Worm (Caenorhabditis elegans) whole organism, L4 larva: ENCODE results near the gene M05D6.3.
A peak's percentile ranks its signal among the peaks of the same experiment; 100 is the strongest.

ENCODE experiments used
- F10B5.3 ChIP-seq: sonication (generic microtip); optimal IDR thresholded peaks from 2 replicates; lab custom pipeline; 2016; ENCODE audit warnings: mild to moderate bottlenecking, missing genetic modification characterization, missing compliant biosample characterization
- F26F4.8 ChIP-seq: fragments of 200-800 bp; sonication (Bioruptor generic); conservative IDR thresholded peaks from 2 replicates; pipeline ENCODE4 v1.3.6; 2022; ENCODE audit warnings: missing genetic modification characterization, missing compliant biosample characterization
- F37D6.2 ChIP-seq: sonication (generic microtip); optimal IDR thresholded peaks from 2 replicates; lab custom pipeline; 2016; ENCODE audit warnings: mild to moderate bottlenecking, missing genetic modification characterization, missing compliant biosample characterization
- F49E8.2 ChIP-seq: sonication (generic microtip); optimal IDR thresholded peaks from 2 replicates; lab custom pipeline; 2016; ENCODE audit warnings: missing compliant biosample characterization, mild to moderate bottlenecking, missing genetic modification characterization, borderline replicate concordance
- R02D3.7 ChIP-seq: fragments of 150-350 bp; sonication (generic microtip); optimal IDR thresholded peaks from 3 replicates; lab custom pipeline; 2014; ENCODE audit warnings: missing biosample characterization, missing genetic modification characterization
- Y5F2A.4 ChIP-seq: fragments of 200-800 bp; sonication (Bioruptor generic); optimal IDR thresholded peaks from 2 replicates; lab custom pipeline; 2018; ENCODE audit warnings: mild to moderate bottlenecking, missing genetic modification characterization, missing compliant biosample characterization
- Y75B8A.6 ChIP-seq: fragments of 200-800 bp; sonication (Bioruptor generic); IDR thresholded peaks from 2 replicates; pipeline ENCODE4 v1.3.6; 2022; ENCODE audit warnings: missing genetic modification reagents, missing genetic modification characterization, missing compliant biosample characterization
- ZK337.2 ChIP-seq: fragments of 200-800 bp; sonication (Bioruptor generic); IDR thresholded peaks from 2 replicates; pipeline ENCODE4 v1.3.6; 2022; ENCODE audit warnings: missing genetic modification reagents, missing genetic modification characterization, missing compliant biosample characterization
- aha-1 ChIP-seq: fragments of 150-350 bp; peaks from one replicate; lab custom pipeline; 2014; ENCODE audit warnings: missing biosample characterization, missing genetic modification characterization
- arid-1 ChIP-seq: fragments of 200-800 bp; sonication (Bioruptor generic); conservative IDR thresholded peaks from 2 replicates; pipeline ENCODE4 v1.3.6; 2022; ENCODE audit warnings: missing genetic modification reagents, missing genetic modification characterization, missing compliant biosample characterization
- cey-2 ChIP-seq: sonication (generic microtip); optimal IDR thresholded peaks from 3 replicates; lab custom pipeline; 2017; ENCODE audit warnings: missing genetic modification characterization, mild to moderate bottlenecking, missing compliant biosample characterization, antibody characterized with exemption, borderline replicate concordance; ENCODE audit not compliant: insufficient read depth
- daf-12 ChIP-seq: fragments of 150-350 bp; optimal IDR thresholded peaks from 2 replicates; lab custom pipeline; 2014; ENCODE audit warnings: missing biosample characterization, missing genetic modification reagents, missing genetic modification characterization
- daf-16 ChIP-seq, 3 experiments: sonication (generic microtip); optimal IDR thresholded peaks; 2 replicates each; lab custom pipeline; 2016 to 2017; ENCODE audit warnings: missing genetic modification characterization in 3 of 3, missing genetic modification reagents in 3 of 3, mild to moderate bottlenecking in 2 of 3, missing compliant biosample characterization in 2 of 3, missing biosample characterization in 1 of 3, moderate library complexity in 1 of 3
- daf-19 ChIP-seq: fragments of 200-800 bp; sonication (Bioruptor generic); conservative IDR thresholded peaks from 2 replicates; pipeline ENCODE4 v1.3.6; 2022; ENCODE audit warnings: missing genetic modification characterization, missing compliant biosample characterization
- daf-8 ChIP-seq: fragments of 200-800 bp; sonication (Bioruptor generic); IDR thresholded peaks from 2 replicates; pipeline ENCODE4 v1.3.6; 2022; ENCODE audit warnings: missing genetic modification characterization, missing compliant biosample characterization
- dpl-1 ChIP-seq: fragments of 150-350 bp; optimal IDR thresholded peaks from 2 replicates; lab custom pipeline; 2014; ENCODE audit warnings: missing biosample characterization, missing genetic modification reagents, missing genetic modification characterization
- fos-1 ChIP-seq: fragments of 150-350 bp; optimal IDR thresholded peaks from 2 replicates; lab custom pipeline; 2014; ENCODE audit warnings: missing biosample characterization, missing genetic modification characterization
- hmg-1.1 ChIP-seq: fragments of 200-800 bp; sonication (Bioruptor generic); IDR thresholded peaks from 2 replicates; pipeline ENCODE4 v1.3.6; 2022; ENCODE audit warnings: missing genetic modification reagents, missing genetic modification characterization, missing compliant biosample characterization
- lin-29 ChIP-seq: fragments of 200-800 bp; sonication (Bioruptor generic); IDR thresholded peaks from 2 replicates; pipeline ENCODE4 v1.3.6; 2022; ENCODE audit warnings: missing genetic modification reagents, missing genetic modification characterization, missing compliant biosample characterization
- lin-38 ChIP-seq: fragments of 200-800 bp; sonication (Bioruptor generic); IDR thresholded peaks from 2 replicates; pipeline ENCODE4 v1.3.6; 2022; ENCODE audit warnings: missing genetic modification reagents, missing genetic modification characterization, missing compliant biosample characterization
- lin-39 ChIP-seq: fragments of 150-350 bp; optimal IDR thresholded peaks from 2 replicates; lab custom pipeline; 2014; ENCODE audit warnings: missing biosample characterization, missing genetic modification reagents, missing genetic modification characterization
- lsy-2 ChIP-seq, 2 experiments: fragments of 150-350 bp in 1 of 2; sonication (generic microtip) in 1 of 2; optimal IDR thresholded peaks; 2 replicates each; lab custom pipeline; 2014 to 2017; ENCODE audit warnings: missing biosample characterization in 2 of 2, missing genetic modification characterization in 2 of 2
- mdl-1 ChIP-seq, 2 experiments: fragments of 150-350 bp in 1 of 2; sonication (generic microtip) in 1 of 2; optimal IDR thresholded peaks; 2 replicates each; lab custom pipeline; 2014 to 2017; ENCODE audit warnings: missing biosample characterization in 2 of 2, missing genetic modification characterization in 2 of 2
- mes-2 ChIP-seq: sonication (generic microtip); optimal IDR thresholded peaks from 2 replicates; lab custom pipeline; 2016; ENCODE audit warnings: missing genotype, mild to moderate bottlenecking, missing genetic modification characterization, missing compliant biosample characterization; ENCODE audit not compliant: poor library complexity, severe bottlenecking
- mxl-3 ChIP-seq: fragments of 200-800 bp; sonication (Bioruptor generic); optimal IDR thresholded peaks from 2 replicates; lab custom pipeline; 2018; ENCODE audit warnings: mild to moderate bottlenecking, missing genetic modification characterization, missing compliant biosample characterization
- nhr-10 ChIP-seq: fragments of 150-350 bp; optimal IDR thresholded peaks from 2 replicates; lab custom pipeline; 2014; ENCODE audit warnings: missing biosample characterization, missing genetic modification characterization
- nhr-111 ChIP-seq: fragments of 200-800 bp; sonication (Bioruptor generic); optimal IDR thresholded peaks from 2 replicates; lab custom pipeline; 2018; ENCODE audit warnings: mild to moderate bottlenecking, missing genetic modification characterization, missing compliant biosample characterization
- nhr-237 ChIP-seq: sonication (generic microtip); optimal IDR thresholded peaks from 2 replicates; lab custom pipeline; 2017; ENCODE audit warnings: missing biosample characterization, missing genetic modification characterization
- nhr-28 ChIP-seq: fragments of 150-350 bp; optimal IDR thresholded peaks from 2 replicates; lab custom pipeline; 2014; ENCODE audit warnings: missing biosample characterization, missing genetic modification characterization
- nhr-41 ChIP-seq: fragments of 200-800 bp; sonication (Bioruptor generic); IDR thresholded peaks from 2 replicates; pipeline ENCODE4 v1.3.6; 2022; ENCODE audit warnings: missing genetic modification reagents, missing genetic modification characterization, missing compliant biosample characterization
- nhr-77 ChIP-seq: fragments of 150-350 bp; optimal IDR thresholded peaks from 2 replicates; lab custom pipeline; 2014; ENCODE audit warnings: missing biosample characterization, missing genetic modification characterization
- pha-4 ChIP-seq, 2 experiments: fragments of 150-350 bp in 1 of 2; fragments of 200-800 bp in 1 of 2; sonication (Bioruptor generic) in 1 of 2; IDR thresholded peaks in 1 of 2; optimal IDR thresholded peaks in 1 of 2; 2 replicates each; pipeline versions ENCODE4 v1.3.6 to Lab custom; 2014 to 2022; ENCODE audit warnings: missing genetic modification characterization in 2 of 2, missing genetic modification reagents in 2 of 2, missing biosample characterization in 1 of 2, missing compliant biosample characterization in 1 of 2
- php-3 ChIP-seq: fragments of 200-800 bp; sonication (Bioruptor generic); IDR thresholded peaks from 2 replicates; pipeline ENCODE4 v1.3.6; 2022; ENCODE audit warnings: missing genetic modification reagents, missing genetic modification characterization, missing compliant biosample characterization
- saeg-2 ChIP-seq: fragments of 200-800 bp; sonication (Bioruptor generic); IDR thresholded peaks from 2 replicates; pipeline ENCODE4 v1.3.6; 2022; ENCODE audit warnings: missing genetic modification reagents, missing genetic modification characterization, missing compliant biosample characterization
- skn-1 ChIP-seq: fragments of 150-350 bp; optimal IDR thresholded peaks from 2 replicates; lab custom pipeline; 2014; ENCODE audit warnings: missing biosample characterization, missing genetic modification characterization
- tag-97 ChIP-seq: fragments of 200-800 bp; sonication (Bioruptor generic); IDR thresholded peaks from 2 replicates; pipeline ENCODE4 v1.3.6; 2022; ENCODE audit warnings: missing genetic modification characterization, missing compliant biosample characterization
- tra-1 ChIP-seq: fragments of 200-800 bp; sonication (Bioruptor generic); IDR thresholded peaks from 2 replicates; pipeline ENCODE4 v1.3.6; 2022; ENCODE audit warnings: missing genetic modification reagents, missing genetic modification characterization, missing compliant biosample characterization
- unc-130 ChIP-seq: sonication (generic microtip); optimal IDR thresholded peaks from 2 replicates; lab custom pipeline; 2016; ENCODE audit warnings: missing genetic modification reagents, missing genetic modification characterization, missing compliant biosample characterization
- unc-39 ChIP-seq: sonication (generic microtip); optimal IDR thresholded peaks from 2 replicates; lab custom pipeline; 2017; ENCODE audit warnings: missing biosample characterization, missing genetic modification characterization
- zag-1 ChIP-seq: fragments of 150-350 bp; optimal IDR thresholded peaks from 2 replicates; lab custom pipeline; 2014; ENCODE audit warnings: missing biosample characterization, missing genetic modification characterization
- zfp-3 ChIP-seq: fragments of 200-800 bp; sonication (Bioruptor generic); conservative IDR thresholded peaks from 2 replicates; pipeline ENCODE4 v1.3.6; 2022; ENCODE audit warnings: missing genetic modification reagents, missing genetic modification characterization, missing compliant biosample characterization
- ztf-11 ChIP-seq: fragments of 150-350 bp; optimal IDR thresholded peaks from 2 replicates; lab custom pipeline; 2014; ENCODE audit warnings: missing biosample characterization, missing genetic modification characterization
- ztf-7 ChIP-seq: fragments of 150-350 bp; optimal IDR thresholded peaks from 2 replicates; lab custom pipeline; 2014; ENCODE audit warnings: missing biosample characterization, missing genetic modification characterization

The M05D6.3 gene

ce11 chrII:8475306-8475822 lies at the start of gene M05D6.3, which contains the start of gene M05D6.1:
M05D6.3 (plus strand) TSS chrII:8475772.
M05D6.1 (minus strand) TSS chrII:8475406.
- TF ChIP-seq ztf-11 (tag; lab: Kevin White, UChicago) (no peak), F37D6.2 (tag; lab: Kevin White, UChicago) (no peak), daf-8 (no peak), pha-4 (GFP tag; IDR thresholded peaks at IDR 0.05; lab: Robert Waterston, UW) (no peak), pha-4 (tag; optimal IDR thresholded peaks at IDR 0.05; lab: Kevin White, UChicago) (no peak), dpl-1 (GFP tag; lab: Kevin White, UChicago) (no peak)

ce11 chrII:8428758-8428946 lies 46.9 kb upstream of the M05D6.3 start, which contains the start of gene F14E5.2:
F14E5.2 (minus strand) TSS chrII:8428858.
- TF ChIP-seq mes-2 (tag; lab: Kevin White, UChicago) (no peak), nhr-237 (tag; lab: Kevin White, UChicago) (no peak), nhr-41 (GFP tag; lab: Robert Waterston, UW) (no peak), zag-1 (tag; lab: Kevin White, UChicago) (no peak), nhr-77 (tag; lab: Kevin White, UChicago) (no peak)
- TF ChIP-seq, all 104 proteins: peak for 0

- TF ChIP-seq ztf-11 (tag; lab: Kevin White, UChicago) (no peak), lin-29 (GFP tag; lab: Robert Waterston, UW) (no peak), daf-16 (GFP tag; optimal IDR thresholded peaks at IDR 0.05; lab: Kevin White, UChicago) (no peak), daf-16 (tag; optimal IDR thresholded peaks at IDR 0.05; lab: Kevin White, UChicago) (peak; percentile 8), nhr-28 (peak; percentile 19), mdl-1 (tag; optimal IDR thresholded peaks at IDR 0.05; lab: Kevin White, UChicago) (no peak), nhr-237 (tag; lab: Kevin White, UChicago) (no peak), nhr-10 (no peak), nhr-111 (GFP tag; lab: Kevin White, UChicago) (no peak), daf-12 (tag; lab: Kevin White, UChicago) (no peak), R02D3.7 (no peak), ZK337.2 (GFP tag; lab: Robert Waterston, UW) (no peak), Y5F2A.4 (no peak), saeg-2 (no peak), F26F4.8 (no peak), unc-130 (peak; percentile 14), daf-19 (GFP tag; lab: Robert Waterston, UW) (no peak), ztf-7 (tag; lab: Kevin White, UChicago) (no peak), mes-2 (tag; lab: Kevin White, UChicago) (no peak), hmg-1.1 (GFP tag; lab: Robert Waterston, UW) (peak; percentile 36; the same call in 1 of the 2 replicates), zfp-3 (GFP tag; lab: Robert Waterston, UW) (no peak), lin-39 (tag; lab: Kevin White, UChicago) (no peak), F49E8.2 (tag; lab: Kevin White, UChicago) (peak; percentile 52), F10B5.3 (tag; lab: Kevin White, UChicago) (no peak), cey-2 (no peak), lin-38 (GFP tag; lab: Robert Waterston, UW) (no peak), unc-39 (tag; lab: Kevin White, UChicago) (no peak), lsy-2 (tag; optimal IDR thresholded peaks at IDR 0.05; lab: Kevin White, UChicago) (peak in 1 of 2 experiments; percentile 43), skn-1 (tag; lab: Kevin White, UChicago) (no peak), php-3 (no peak), fos-1 (tag; lab: Kevin White, UChicago) (no peak), aha-1 (tag; lab: Kevin White, UChicago) (peak; percentile 76), tra-1 (GFP tag; lab: Robert Waterston, UW) (no peak), dpl-1 (GFP tag; lab: Kevin White, UChicago) (peak; percentile 24), Y75B8A.6 (GFP tag; lab: Robert Waterston, UW) (no peak), arid-1 (GFP tag; lab: Robert Waterston, UW) (no peak), mxl-3 (GFP tag; lab: Kevin White, UChicago) (peak; percentile 7), tag-97 (GFP tag; lab: Robert Waterston, UW) (no peak)
These were observed 46.3 kb upstream of the M05D6.3 start for ce11 chrII:8428947-8429919.
